Fruit fly (Drosophila melanogaster) whole organism, prepupa: Measurements from ENCODE around the gene Socs36E.

Experiments
- CG11294 ChIP-seq: fragments of 200-800 bp; sonication (Bioruptor generic); IDR thresholded peaks from 2 replicates; pipeline ENCODE4 v1.3.6; 2022; ENCODE audit warnings: missing biosample characterization, missing genetic modification characterization
- CG4318 ChIP-seq: fragments of 200-800 bp; sonication (Bioruptor generic); optimal IDR thresholded peaks from 3 replicates; lab custom pipeline; 2017; ENCODE audit warnings: missing biosample characterization, mild to moderate bottlenecking, missing genetic modification characterization
- Gug ChIP-seq: fragments of 200-800 bp; sonication (Bioruptor generic); IDR thresholded peaks from 2 replicates; pipeline ENCODE4 v1.3.6; 2022; ENCODE audit warnings: missing biosample characterization, missing genetic modification characterization
- achi ChIP-seq: fragments of 200-800 bp; sonication (Bioruptor generic); optimal IDR thresholded peaks from 3 replicates; lab custom pipeline; 2016; ENCODE audit warnings: missing biosample characterization, missing genetic modification characterization
- lz ChIP-seq: fragments of 200-800 bp; sonication (Bioruptor generic); optimal IDR thresholded peaks from 3 replicates; lab custom pipeline; 2016; ENCODE audit warnings: missing biosample characterization, missing genetic modification characterization

DNA sequence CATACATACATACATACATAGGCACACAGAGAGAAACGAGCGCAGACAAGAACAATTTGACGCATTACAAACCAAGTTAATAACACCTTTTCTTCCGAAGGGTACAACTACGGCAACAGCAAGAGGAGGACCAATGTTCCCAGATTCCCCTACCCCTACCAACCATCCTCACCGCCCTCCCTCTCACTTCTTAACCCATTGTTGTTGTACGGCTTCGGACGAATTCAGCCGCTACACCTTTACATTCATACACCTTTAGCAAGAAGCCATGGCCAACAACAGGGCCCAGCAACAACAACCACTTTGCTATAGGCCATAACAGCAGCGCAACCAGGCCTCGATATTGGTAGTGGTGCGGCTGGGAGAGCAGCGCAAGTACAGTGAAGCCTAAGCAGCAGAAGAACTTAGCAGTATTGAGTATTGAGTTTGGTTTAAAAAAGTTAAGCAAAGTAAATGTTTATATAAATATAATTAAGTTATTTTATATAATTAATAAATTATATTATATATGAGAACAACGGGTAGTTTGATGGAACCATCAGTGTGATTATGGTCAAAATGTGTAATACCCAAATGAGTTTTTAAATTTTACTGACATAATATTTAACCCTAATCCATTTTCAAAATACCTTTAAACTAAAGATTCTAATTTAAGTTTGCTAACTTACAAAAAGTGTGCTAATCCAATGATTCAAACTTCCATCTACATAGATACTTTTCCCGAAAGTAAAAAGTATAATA is 1.7 kb downstream of the Socs36E start:
- TF ChIP-seq CG4318 (GFP tag; lab: Kevin White, UChicago) (no peak), lz (GFP tag; lab: Kevin White, UChicago) (no peak), achi (peak; percentile 49), Gug (GFP tag; lab: Robert Waterston, UW) (peak; percentile 37; the same call in 1 of the 2 replicates), CG11294 (GFP tag; lab: Robert Waterston, UW) (0 out of 2 replicates have a peak, but pooled peaks have one; percentile 6)
